Worm (Caenorhabditis elegans) whole organism, L4 larva: ENCODE data around the gene let-805.

ENCODE experiments used
- ces-1 ChIP-seq: fragments of 150-350 bp; sonication (generic microtip); optimal IDR thresholded peaks from 4 replicates; lab custom pipeline; 2014; ENCODE audit warnings: missing biosample characterization, missing genetic modification reagents, missing genetic modification characterization
- hlh-30 ChIP-seq: sonication (generic microtip); optimal IDR thresholded peaks from 2 replicates; lab custom pipeline; 2017; ENCODE audit warnings: antibody characterized with exemption, mild to moderate bottlenecking, missing genetic modification characterization, missing compliant biosample characterization; ENCODE audit not compliant: insufficient read depth
- lsy-2 ChIP-seq, 2 experiments: fragments of 150-350 bp in 1 of 2; sonication (generic microtip) in 1 of 2; optimal IDR thresholded peaks; 2 replicates each; lab custom pipeline; 2014 to 2017; ENCODE audit warnings: missing biosample characterization in 2 of 2, missing genetic modification characterization in 2 of 2
- skn-1 ChIP-seq: fragments of 150-350 bp; optimal IDR thresholded peaks from 2 replicates; lab custom pipeline; 2014; ENCODE audit warnings: missing biosample characterization, missing genetic modification characterization
- ztf-11 ChIP-seq: fragments of 150-350 bp; optimal IDR thresholded peaks from 2 replicates; lab custom pipeline; 2014; ENCODE audit warnings: missing biosample characterization, missing genetic modification characterization

DNA sequence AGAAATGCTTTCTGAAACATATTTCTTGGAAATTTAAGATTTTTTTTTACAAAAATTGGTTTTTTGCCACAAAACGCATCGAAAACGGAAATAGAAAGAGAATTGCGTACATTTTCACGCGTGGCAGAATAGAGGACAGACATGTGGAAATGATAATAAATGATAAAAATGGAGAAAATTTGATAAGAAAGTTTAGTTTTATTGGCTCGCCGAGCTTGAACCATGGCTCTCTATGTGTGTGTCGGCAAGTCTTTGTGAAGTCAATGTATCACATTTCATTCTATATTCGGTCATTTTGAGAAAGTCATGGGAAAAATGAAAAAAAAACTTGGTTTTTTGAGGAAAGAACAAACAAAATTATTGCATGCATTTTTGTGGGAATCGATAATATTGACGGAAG lies 29.5 kb downstream of the let-805 start:
- TF ChIP-seq ztf-11 (tag; lab: Kevin White, UChicago): no peak
- TF ChIP-seq lsy-2 (tag; optimal IDR thresholded peaks at IDR 0.05; lab: Kevin White, UChicago): no peak
- peak; percentile 11 for TF ChIP-seq hlh-30
- no peak for TF ChIP-seq skn-1 (tag; lab: Kevin White, UChicago)
- no peak for TF ChIP-seq ces-1 (GFP tag; lab: Kevin White, UChicago)
